Worm (Caenorhabditis elegans) whole organism, mixed stage, embryonic: ENCODE measurements around the gene Y24D9A.7.
A peak's percentile ranks its signal among the peaks of the same experiment; 100 is the strongest.

Experiments used
- M03D4.4 ChIP-seq: sonication (generic microtip); optimal IDR thresholded peaks from 2 replicates; lab custom pipeline; 2017; ENCODE audit warnings: mild to moderate bottlenecking, missing genetic modification characterization, missing compliant biosample characterization
- bed-3 ChIP-seq: fragments of 200-800 bp; sonication (Bioruptor generic); optimal IDR thresholded peaks from 3 replicates; lab custom pipeline; 2018; ENCODE audit warnings: mild to moderate bottlenecking, missing genetic modification characterization, moderate library complexity, missing compliant biosample characterization
- blmp-1 ChIP-seq: fragments of 150-350 bp; optimal IDR thresholded peaks from 2 replicates; lab custom pipeline; 2014; ENCODE audit warnings: missing biosample characterization, missing genetic modification characterization
- ceh-43 ChIP-seq: fragments of 200-800 bp; sonication (Bioruptor generic); optimal IDR thresholded peaks from 2 replicates; lab custom pipeline; 2018; ENCODE audit warnings: mild to moderate bottlenecking, missing genetic modification characterization, moderate library complexity, missing compliant biosample characterization
- ceh-83 ChIP-seq: fragments of 200-800 bp; sonication (Bioruptor generic); optimal IDR thresholded peaks from 2 replicates; lab custom pipeline; 2018; ENCODE audit warnings: mild to moderate bottlenecking, missing genetic modification characterization, missing compliant biosample characterization
- ces-1 ChIP-seq: fragments of 150-350 bp; optimal IDR thresholded peaks from 2 replicates; lab custom pipeline; 2014; ENCODE audit warnings: missing biosample characterization, missing genetic modification reagents, missing genetic modification characterization
- cnd-1 ChIP-seq: fragments of 200-800 bp; sonication (Bioruptor generic); optimal IDR thresholded peaks from 2 replicates; lab custom pipeline; 2018; ENCODE audit warnings: mild to moderate bottlenecking, missing genetic modification characterization, missing compliant biosample characterization
- drap-1 ChIP-seq: fragments of 200-800 bp; sonication (Bioruptor generic); optimal IDR thresholded peaks from 3 replicates; lab custom pipeline; 2018; ENCODE audit warnings: mild to moderate bottlenecking, missing genetic modification characterization, missing compliant biosample characterization
- elt-3 ChIP-seq: fragments of 150-350 bp; optimal IDR thresholded peaks from 2 replicates; lab custom pipeline; 2014; ENCODE audit warnings: missing biosample characterization, missing genetic modification characterization
- flh-1 ChIP-seq: fragments of 200-800 bp; sonication (Bioruptor generic); optimal IDR thresholded peaks from 2 replicates; lab custom pipeline; 2018; ENCODE audit warnings: mild to moderate bottlenecking, missing genetic modification characterization, moderate library complexity, missing compliant biosample characterization
- ham-2 ChIP-seq: fragments of 200-800 bp; sonication (Bioruptor generic); optimal IDR thresholded peaks from 2 replicates; lab custom pipeline; 2018; ENCODE audit warnings: mild to moderate bottlenecking, missing genetic modification characterization, missing compliant biosample characterization
- hlh-1 ChIP-seq: fragments of 150-350 bp; optimal IDR thresholded peaks from 2 replicates; lab custom pipeline; 2014; ENCODE audit warnings: missing biosample characterization, missing genetic modification reagents, missing genetic modification characterization
- lin-13 ChIP-seq: fragments of 150-350 bp; optimal IDR thresholded peaks from 2 replicates; lab custom pipeline; 2014; ENCODE audit warnings: missing biosample characterization, missing genetic modification characterization
- lin-32 ChIP-seq: fragments of 200-800 bp; sonication (Bioruptor generic); optimal IDR thresholded peaks from 2 replicates; lab custom pipeline; 2018; ENCODE audit warnings: mild to moderate bottlenecking, missing genetic modification characterization, missing compliant biosample characterization
- lsy-2 ChIP-seq: fragments of 150-350 bp; optimal IDR thresholded peaks from 2 replicates; lab custom pipeline; 2014; ENCODE audit warnings: missing biosample characterization, missing genetic modification characterization
- mab-5 ChIP-seq: fragments of 150-350 bp; optimal IDR thresholded peaks from 2 replicates; lab custom pipeline; 2014; ENCODE audit warnings: missing biosample characterization, missing genetic modification characterization
- mls-2 ChIP-seq: sonication (generic microtip); optimal IDR thresholded peaks from 2 replicates; lab custom pipeline; 2016; ENCODE audit warnings: mild to moderate bottlenecking, missing genetic modification characterization, moderate library complexity, missing compliant biosample characterization
- nhr-12 ChIP-seq: fragments of 150-350 bp; optimal IDR thresholded peaks from 2 replicates; lab custom pipeline; 2014; ENCODE audit warnings: missing biosample characterization, missing genetic modification characterization
- nhr-2 ChIP-seq: fragments of 150-350 bp; optimal IDR thresholded peaks from 2 replicates; lab custom pipeline; 2014; ENCODE audit warnings: missing biosample characterization, missing genetic modification characterization
- nhr-28 ChIP-seq: fragments of 150-350 bp; optimal IDR thresholded peaks from 2 replicates; lab custom pipeline; 2014; ENCODE audit warnings: missing biosample characterization, missing genetic modification characterization
- nhr-76 ChIP-seq: sonication (generic microtip); optimal IDR thresholded peaks from 2 replicates; lab custom pipeline; 2017; ENCODE audit warnings: missing biosample characterization, missing genetic modification characterization
- pha-4 ChIP-seq: fragments of 150-350 bp; optimal IDR thresholded peaks from 2 replicates; lab custom pipeline; 2018; ENCODE audit warnings: missing biosample characterization, missing genetic modification reagents, missing genetic modification characterization
- sem-2 ChIP-seq: fragments of 200-800 bp; sonication (Bioruptor generic); optimal IDR thresholded peaks from 2 replicates; lab custom pipeline; 2018; ENCODE audit warnings: mild to moderate bottlenecking, missing genetic modification characterization, missing compliant biosample characterization
- snpc-4 ChIP-seq: fragments of 150-350 bp; optimal IDR thresholded peaks from 2 replicates; lab custom pipeline; 2014; ENCODE audit warnings: missing biosample characterization, missing genetic modification characterization
- sptf-1 ChIP-seq: sonication (generic microtip); optimal IDR thresholded peaks from 2 replicates; lab custom pipeline; 2017; ENCODE audit warnings: mild to moderate bottlenecking, missing genetic modification characterization, moderate library complexity, missing compliant biosample characterization
- tbx-8 ChIP-seq: fragments of 200-800 bp; sonication (Bioruptor generic); optimal IDR thresholded peaks from 2 replicates; lab custom pipeline; 2018; ENCODE audit warnings: mild to moderate bottlenecking, missing genetic modification characterization, moderate library complexity, missing compliant biosample characterization
- unc-120 ChIP-seq: sonication (generic microtip); optimal IDR thresholded peaks from 2 replicates; lab custom pipeline; 2017; ENCODE audit warnings: missing genetic modification characterization, missing compliant biosample characterization; ENCODE audit not compliant: poor library complexity, severe bottlenecking
- unc-39 ChIP-seq: fragments of 150-350 bp; optimal IDR thresholded peaks from 2 replicates; lab custom pipeline; 2014; ENCODE audit warnings: missing biosample characterization, missing genetic modification characterization
- unc-62 ChIP-seq: fragments of 150-350 bp; optimal IDR thresholded peaks from 2 replicates; lab custom pipeline; 2014; ENCODE audit warnings: missing biosample characterization, missing genetic modification reagents, missing genetic modification characterization
- zip-8 ChIP-seq: fragments of 150-350 bp; optimal IDR thresholded peaks from 2 replicates; lab custom pipeline; 2014; ENCODE audit warnings: missing biosample characterization, missing genetic modification characterization
- ztf-11 ChIP-seq: fragments of 150-350 bp; optimal IDR thresholded peaks from 2 replicates; lab custom pipeline; 2014; ENCODE audit warnings: missing biosample characterization, missing genetic modification characterization

Gene Y24D9A.7

DNA sequence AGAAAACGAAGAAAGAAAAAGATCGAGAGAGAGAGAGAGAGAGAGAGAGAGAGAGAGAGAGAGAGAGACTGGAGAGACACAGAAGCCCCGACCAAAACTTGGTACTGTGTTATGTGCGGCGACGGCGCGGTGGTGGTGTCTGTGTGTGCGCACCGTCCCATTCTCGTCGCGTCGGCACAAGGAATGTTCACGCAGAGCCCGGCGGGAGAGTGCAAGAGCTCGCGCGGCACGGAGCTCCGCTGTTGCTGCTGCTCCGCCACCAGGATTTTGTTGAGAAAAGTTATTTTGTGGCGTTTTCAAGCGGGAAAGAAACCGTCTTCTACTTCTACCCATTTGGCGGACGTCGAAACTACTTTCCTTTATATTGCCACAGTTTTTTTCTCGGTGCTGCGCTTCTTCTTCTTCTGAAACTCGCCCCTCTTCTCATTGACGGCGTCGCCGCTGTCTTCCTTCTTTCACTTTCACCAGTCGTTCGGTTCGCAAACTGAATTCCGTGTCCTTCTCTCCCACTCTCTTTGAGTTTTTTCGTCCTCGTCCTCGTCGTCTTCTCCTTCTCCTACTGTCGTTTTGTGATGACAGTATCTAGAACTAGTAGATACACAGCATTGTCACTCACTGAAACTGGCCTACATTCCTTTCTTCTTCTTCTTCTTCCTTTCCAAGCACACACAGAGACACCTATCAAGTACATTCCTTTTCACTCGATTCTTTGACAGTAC is 5.4 kb downstream of the Y24D9A.7 start:
- TF ChIP-seq ceh-83 (GFP tag; lab: Kevin White, UChicago) (no peak), nhr-76 (tag; lab: Kevin White, UChicago) (no peak), hlh-1 (tag; lab: Kevin White, UChicago) (no peak), ceh-43 (GFP tag; lab: Kevin White, UChicago) (no peak), flh-1 (GFP tag; lab: Kevin White, UChicago) (no peak), unc-120 (no peak), lin-32 (GFP tag; lab: Kevin White, UChicago) (no peak), pha-4 (tag; lab: Kevin White, UChicago) (peak; percentile 12)
- TF ChIP-seq, all 35 proteins: peak for 1

DNA sequence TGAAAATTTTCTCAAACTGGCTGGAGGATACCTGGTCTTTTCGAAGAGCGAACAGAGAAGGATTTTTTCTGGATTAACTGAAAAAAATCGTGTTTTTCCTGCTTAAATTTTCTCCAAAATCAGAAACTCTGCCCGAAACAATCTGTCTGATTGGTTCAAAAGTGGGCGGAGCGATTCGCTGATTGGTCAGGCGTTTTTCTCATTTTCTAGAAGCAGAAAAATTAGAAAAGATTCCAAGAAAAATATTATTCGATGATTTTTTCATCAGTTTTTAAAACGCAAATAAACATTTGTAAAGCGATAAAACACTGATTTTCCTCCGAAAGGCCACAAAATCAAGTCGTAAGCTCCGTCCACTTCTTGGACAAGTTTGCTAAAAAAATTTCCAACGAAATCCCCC is 6.1 kb downstream of the Y24D9A.7 start:
- TF ChIP-seq cnd-1 (tag; lab: Kevin White, UChicago) = no peak
- TF ChIP-seq nhr-28 (tag; lab: Kevin White, UChicago) = no peak

DNA sequence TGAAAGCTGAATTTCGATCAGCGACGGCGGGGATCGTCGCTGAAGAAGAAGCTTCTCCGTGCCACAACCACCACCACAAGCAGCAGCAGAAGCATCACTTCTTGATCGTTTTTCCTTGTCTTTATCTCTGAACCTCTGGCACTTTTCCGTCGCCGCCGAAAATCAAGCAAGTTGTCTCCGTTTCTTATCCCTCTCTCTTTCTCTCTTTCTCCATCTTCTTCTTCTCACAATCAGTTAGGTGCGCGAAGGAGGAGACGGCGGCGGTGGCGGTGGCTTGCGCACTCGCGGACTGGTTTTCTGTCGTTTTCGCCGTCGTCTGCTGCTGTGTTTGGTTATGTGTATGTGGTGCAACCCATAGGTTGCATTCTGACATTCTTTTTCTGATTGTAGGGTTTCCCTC is 6.6 kb downstream of the Y24D9A.7 start:
- TF ChIP-seq lin-13 (tag; lab: Kevin White, UChicago) (no peak), unc-62 (peak; percentile 5), cnd-1 (tag; lab: Kevin White, UChicago) (peak; percentile 19), ham-2 (GFP tag; lab: Kevin White, UChicago) (peak; percentile 72), ztf-11 (tag; lab: Kevin White, UChicago) (no peak), pha-4 (tag; lab: Kevin White, UChicago) (peak; percentile 14), ceh-83 (GFP tag; lab: Kevin White, UChicago) (no peak), lsy-2 (tag; lab: Kevin White, UChicago) (peak; percentile 18), unc-120 (peak; percentile 2)

DNA sequence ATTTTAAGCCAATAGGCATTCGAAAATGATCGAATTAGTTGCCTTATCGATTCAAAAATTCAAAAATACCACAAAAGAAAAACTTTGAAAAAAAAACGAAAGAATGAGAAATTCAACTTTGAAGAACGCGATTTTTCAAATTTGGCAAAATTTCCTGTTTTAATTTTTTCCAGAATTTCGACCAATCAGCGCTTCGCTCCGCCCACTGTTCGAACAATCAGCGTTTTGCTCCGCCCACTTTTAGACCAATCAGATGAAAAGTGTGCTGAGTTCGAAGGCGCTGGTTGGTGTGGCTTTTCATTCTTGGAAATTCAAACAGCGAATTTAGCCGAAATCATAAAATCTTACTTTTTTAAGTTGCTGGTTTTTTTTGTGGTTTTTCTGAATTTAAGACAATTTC is 7.4 kb downstream of the Y24D9A.7 start:
- TF ChIP-seq nhr-2 (tag; lab: Kevin White, UChicago) = no peak
- TF ChIP-seq blmp-1 (tag; lab: Kevin White, UChicago) = no peak

DNA sequence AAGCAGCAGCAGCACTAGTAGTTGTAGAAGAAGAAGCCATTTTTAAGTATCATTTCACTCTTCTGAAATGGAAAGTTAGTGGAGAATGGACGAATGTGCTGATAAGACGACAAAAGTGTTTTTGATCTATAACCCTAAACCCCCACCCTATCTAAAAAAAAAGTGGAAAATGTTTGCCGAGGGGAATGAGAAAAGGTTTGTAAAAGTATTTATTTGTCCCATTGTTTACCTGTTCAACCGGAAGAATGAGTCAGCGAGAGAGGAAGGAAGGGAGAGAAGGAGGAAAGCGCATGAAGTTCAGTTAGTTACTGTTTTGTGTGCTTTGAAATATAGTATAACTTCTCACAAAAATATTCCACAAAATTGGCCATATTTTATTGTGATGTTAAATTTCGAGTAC is 7.9 kb downstream of the Y24D9A.7 start:
- TF ChIP-seq sem-2 (GFP tag; lab: Kevin White, UChicago) = no peak
- TF ChIP-seq cnd-1 (tag; lab: Kevin White, UChicago) = no peak
- TF ChIP-seq tbx-8 (GFP tag; lab: Kevin White, UChicago) = no peak
- TF ChIP-seq ztf-11 (tag; lab: Kevin White, UChicago) = no peak
- no peak for TF ChIP-seq elt-3 (tag; lab: Kevin White, UChicago)
- no peak for TF ChIP-seq lin-32 (GFP tag; lab: Kevin White, UChicago)
- TF ChIP-seq M03D4.4 = no peak
- no peak for TF ChIP-seq sptf-1 (tag; lab: Kevin White, UChicago)
- TF ChIP-seq pha-4 (tag; lab: Kevin White, UChicago) = no peak
- no peak for TF ChIP-seq bed-3 (GFP tag; lab: Kevin White, UChicago)
- TF ChIP-seq hlh-1 (tag; lab: Kevin White, UChicago) = no peak
- no peak for TF ChIP-seq lsy-2 (tag; lab: Kevin White, UChicago)

DNA sequence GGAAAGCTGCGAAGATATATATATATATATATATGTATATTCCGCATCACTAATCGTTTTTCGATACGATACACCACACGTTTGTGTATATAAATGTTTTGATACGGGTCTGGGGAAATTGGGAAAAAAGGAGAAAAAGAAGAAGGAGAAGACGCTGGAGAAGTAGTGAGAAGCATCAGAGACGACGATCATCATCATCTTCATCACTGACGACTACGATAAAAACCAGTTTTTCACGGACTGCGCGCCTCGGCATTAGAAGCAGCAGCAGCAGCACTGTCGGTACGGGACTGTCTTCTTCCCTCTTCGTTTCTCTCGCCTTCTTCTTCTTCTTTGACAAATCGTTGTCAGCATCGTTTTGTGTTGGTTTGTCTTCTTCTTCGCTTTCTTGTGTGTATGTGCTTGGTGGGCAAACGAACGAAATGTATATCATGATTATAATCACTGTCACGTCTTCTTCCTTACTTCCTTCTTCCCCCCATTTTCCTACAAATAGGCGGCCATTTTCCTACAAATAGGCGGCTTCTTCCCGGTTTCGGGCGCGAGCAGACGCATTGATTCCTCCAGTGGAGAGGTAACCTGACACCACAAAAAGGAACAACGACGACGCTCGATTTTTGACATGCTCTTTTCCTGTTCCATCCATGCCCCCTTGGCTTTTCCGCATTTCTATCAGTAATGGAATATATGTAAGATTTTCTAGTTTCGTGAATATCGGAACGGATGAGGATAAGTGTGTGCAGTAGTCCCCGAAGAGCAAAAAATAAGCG is 8.7 kb downstream of the Y24D9A.7 start:
- TF ChIP-seq nhr-12 (tag; lab: Kevin White, UChicago) (no peak), nhr-28 (tag; lab: Kevin White, UChicago) (no peak), pha-4 (tag; lab: Kevin White, UChicago) (no peak), lsy-2 (tag; lab: Kevin White, UChicago) (no peak), ces-1 (GFP tag; lab: Kevin White, UChicago) (no peak), zip-8 (tag; lab: Kevin White, UChicago) (no peak), lin-32 (GFP tag; lab: Kevin White, UChicago) (no peak), snpc-4 (tag; lab: Kevin White, UChicago) (no peak), elt-3 (tag; lab: Kevin White, UChicago) (no peak), mab-5 (no peak), nhr-2 (tag; lab: Kevin White, UChicago) (no peak), tbx-8 (GFP tag; lab: Kevin White, UChicago) (no peak), flh-1 (GFP tag; lab: Kevin White, UChicago) (no peak), M03D4.4 (no peak), mls-2 (tag; lab: Kevin White, UChicago) (no peak), cnd-1 (tag; lab: Kevin White, UChicago) (no peak), drap-1 (GFP tag; lab: Kevin White, UChicago) (no peak), unc-120 (no peak), unc-39 (no peak)
